Fruit fly (Drosophila melanogaster): Measurements from ENCODE around the gene chif.

Gene chif

DNA sequence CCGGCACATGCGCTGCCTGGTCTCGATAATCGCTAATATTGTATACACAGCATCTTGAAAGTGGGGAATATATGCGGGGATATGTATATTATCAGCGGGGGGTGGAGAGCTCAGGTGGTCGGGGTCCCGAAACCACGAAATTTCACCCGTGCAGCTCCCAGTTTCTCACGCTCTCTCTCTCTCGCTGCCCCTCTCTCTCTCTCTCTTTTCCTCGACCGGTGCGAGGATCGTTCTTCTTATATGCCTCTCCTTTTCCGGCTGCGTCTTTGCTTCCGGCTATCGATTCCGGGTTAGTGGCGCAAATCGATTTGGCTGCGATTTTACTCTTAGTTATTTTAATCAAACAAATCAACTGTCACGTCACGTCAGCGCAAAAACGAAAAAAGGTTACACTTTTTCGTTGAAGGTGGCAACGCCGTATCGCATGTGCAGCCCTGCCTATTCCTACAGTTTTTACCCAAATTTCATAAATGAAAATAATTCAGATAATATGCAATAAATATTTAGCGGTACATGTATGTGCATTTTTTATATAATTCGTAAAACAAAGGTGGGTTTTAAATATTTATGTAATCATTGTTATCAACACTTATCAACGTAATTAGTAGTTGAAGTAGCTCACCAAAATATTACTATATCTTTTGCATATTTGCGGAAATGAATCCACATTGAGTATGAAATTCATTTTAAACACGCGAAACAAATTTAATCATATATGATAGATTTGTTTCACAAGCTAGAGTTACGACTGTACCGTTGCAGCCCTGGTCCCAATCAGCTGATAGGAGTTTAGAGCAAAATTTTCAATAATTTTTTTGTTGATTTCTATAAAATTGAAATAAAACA, 52.7 kb downstream of the chif start, which contains the start of the genes heix and CG17328:
TSS of gene heix (minus strand) at position 393 of the 846 bp plus-strand sequence.
TSS of gene CG17328 (plus strand) at position 478 of the 846 bp plus-strand sequence.
- TF ChIP-seq Abd-B (GFP tag; optimal IDR thresholded peaks at IDR 0.05) (no peak), Dfd (GFP tag; optimal IDR thresholded peaks at IDR 0.05) (no peak), Dif (GFP tag; optimal IDR thresholded peaks at IDR 0.05; ENCODE audit: partially characterized antibody) (peak; percentile 6), ey (GFP tag; optimal IDR thresholded peaks at IDR 0.05) (peak; percentile 66), jim (GFP tag; optimal IDR thresholded peaks at IDR 0.05) (no peak), Hnf4 (GFP tag; optimal IDR thresholded peaks at IDR 0.05) (peak; percentile 67), CrebA (GFP tag; optimal IDR thresholded peaks at IDR 0.05; ENCODE audit: borderline replicate concordance) (no peak), rgr (GFP tag; optimal IDR thresholded peaks at IDR 0.05) (peak; percentile 74), HLH106 (tag; optimal IDR thresholded peaks at IDR 0.05) (peak; percentile 81), foxo (GFP tag; optimal IDR thresholded peaks at IDR 0.05) (peak in 1 of 2 experiments; percentile 81), Mio (GFP tag; optimal IDR thresholded peaks at IDR 0.05) (no peak), br (GFP tag; optimal IDR thresholded peaks at IDR 0.05) (no peak), Hr83 (GFP tag; optimal IDR thresholded peaks at IDR 0.05; ENCODE audit: poor library complexity, severe bottlenecking) (no peak), woc (GFP tag; optimal IDR thresholded peaks at IDR 0.05) (peak; percentile 83), GATAd (GFP tag; optimal IDR thresholded peaks at IDR 0.05) (no peak), tai (GFP tag; optimal IDR thresholded peaks at IDR 0.05) (no peak), Vsx2 (GFP tag; optimal IDR thresholded peaks at IDR 0.05; ENCODE audit: partially characterized antibody) (no peak), fru (GFP tag; optimal IDR thresholded peaks at IDR 0.05) (no peak), pan (optimal IDR thresholded peaks at IDR 0.05) (no peak), lola (GFP tag; optimal IDR thresholded peaks at IDR 0.05) (no peak), CG9705 (GFP tag; optimal IDR thresholded peaks at IDR 0.05) (peak; percentile 69), dmrt93B (GFP tag; optimal IDR thresholded peaks at IDR 0.05) (no peak), N (GFP tag; optimal IDR thresholded peaks at IDR 0.05) (no peak), psq (GFP tag; optimal IDR thresholded peaks at IDR 0.05) (peak; percentile 59), CG32264 (GFP tag; optimal IDR thresholded peaks at IDR 0.05) (no peak), Jra (GFP tag; optimal IDR thresholded peaks at IDR 0.05) (peak; percentile 20), sage (GFP tag; optimal IDR thresholded peaks at IDR 0.05) (no peak), Sp1 (GFP tag; optimal IDR thresholded peaks at IDR 0.05) (peak; percentile 74), brk (GFP tag; optimal IDR thresholded peaks at IDR 0.05) (no peak), sv (GFP tag; optimal IDR thresholded peaks at IDR 0.05) (peak; percentile 66), h (GFP tag; optimal IDR thresholded peaks at IDR 0.05) (no peak), dsf (GFP tag; optimal IDR thresholded peaks at IDR 0.05; ENCODE audit: borderline replicate concordance) (peak; percentile 31), OdsH (GFP tag; optimal IDR thresholded peaks at IDR 0.05) (peak; percentile 66), usp (GFP tag; optimal IDR thresholded peaks at IDR 0.05) (no peak), Hr78 (GFP tag; optimal IDR thresholded peaks at IDR 0.05) (no peak), Rel (GFP tag; optimal IDR thresholded peaks at IDR 0.05) (no peak), Rel (tag; optimal IDR thresholded peaks at IDR 0.05) (peak; percentile 19), Myc (optimal IDR thresholded peaks at IDR 0.05) (no peak), dl (GFP tag; optimal IDR thresholded peaks at IDR 0.05; ENCODE audit: insufficient read depth in 1 of 2, partially characterized antibody in 2 of 2) (no peak)

DNA sequence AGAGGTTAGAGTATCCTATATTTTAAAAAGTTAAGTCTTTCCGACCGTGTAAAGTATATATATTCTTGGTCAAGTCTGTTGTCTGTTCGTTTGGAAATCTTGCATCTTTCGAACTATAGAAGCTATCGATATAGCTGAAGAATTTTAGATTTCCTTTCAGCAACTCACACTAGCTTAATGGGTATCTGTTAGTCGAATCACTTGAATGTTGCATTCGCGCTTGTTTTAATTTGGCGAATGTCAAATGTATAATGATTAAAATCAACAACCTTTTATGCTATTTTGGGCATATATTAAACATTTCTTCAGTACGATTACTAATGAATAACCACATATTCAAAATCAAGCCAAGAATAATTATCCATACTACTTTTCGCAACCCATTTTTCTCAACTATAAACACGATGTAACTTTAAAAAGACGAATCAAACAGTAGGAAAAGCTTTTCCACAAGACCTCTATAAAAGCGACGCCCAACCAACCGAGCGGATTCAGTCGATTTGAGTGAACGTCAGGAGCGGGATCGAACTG, 58.7 kb downstream of the chif start, which contains the start of gene Cyp303a1:
TSS of gene Cyp303a1 (plus strand) at position 481 of the 531 bp plus-strand sequence.
- TF ChIP-seq Myc (optimal IDR thresholded peaks at IDR 0.05), result no peak
- no peak for TF ChIP-seq Mio (GFP tag; optimal IDR thresholded peaks at IDR 0.05)
- TF ChIP-seq br (GFP tag; optimal IDR thresholded peaks at IDR 0.05), result no peak
- TF ChIP-seq dl (GFP tag; optimal IDR thresholded peaks at IDR 0.05; ENCODE audit: insufficient read depth in 1 of 2, partially characterized antibody in 2 of 2), result no peak
- no peak for TF ChIP-seq Dfd (GFP tag; optimal IDR thresholded peaks at IDR 0.05)
- no peak for TF ChIP-seq Sp1 (GFP tag; optimal IDR thresholded peaks at IDR 0.05)
- no peak for TF ChIP-seq Rel (GFP tag; optimal IDR thresholded peaks at IDR 0.05)
- no peak for TF ChIP-seq Rel (tag; optimal IDR thresholded peaks at IDR 0.05)

Data from whole organism, wandering third instar larva.